Fruit fly (Drosophila melanogaster) Kc167 (cell line): ENCODE results near the gene CG10589.

Source experiments
- Myc ChIP-seq: fragments of >200 bp; optimal IDR thresholded peaks from 2 replicates; lab custom pipeline; 2017; ENCODE audit warnings: missing external identifiers
- Sin3A ChIP-seq: fragments of >200 bp; optimal IDR thresholded peaks from 2 replicates; lab custom pipeline; 2018; ENCODE audit warnings: missing external identifiers
- h ChIP-seq: fragments of >200 bp; optimal IDR thresholded peaks from 3 replicates; lab custom pipeline; 2018; ENCODE audit warnings: missing external identifiers
- insv ChIP-seq: fragments of >200 bp; optimal IDR thresholded peaks from 3 replicates; lab custom pipeline; 2018; ENCODE audit warnings: missing external identifiers
- psq ChIP-seq: fragments of >200 bp; optimal IDR thresholded peaks from 2 replicates; lab custom pipeline; 2017; ENCODE audit warnings: missing external identifiers
- ttk ChIP-seq: sonication (Bioruptor generic); optimal IDR thresholded peaks from 2 replicates; lab custom pipeline; 2017; ENCODE audit warnings: missing external identifiers

CG10589 gene

DNA sequence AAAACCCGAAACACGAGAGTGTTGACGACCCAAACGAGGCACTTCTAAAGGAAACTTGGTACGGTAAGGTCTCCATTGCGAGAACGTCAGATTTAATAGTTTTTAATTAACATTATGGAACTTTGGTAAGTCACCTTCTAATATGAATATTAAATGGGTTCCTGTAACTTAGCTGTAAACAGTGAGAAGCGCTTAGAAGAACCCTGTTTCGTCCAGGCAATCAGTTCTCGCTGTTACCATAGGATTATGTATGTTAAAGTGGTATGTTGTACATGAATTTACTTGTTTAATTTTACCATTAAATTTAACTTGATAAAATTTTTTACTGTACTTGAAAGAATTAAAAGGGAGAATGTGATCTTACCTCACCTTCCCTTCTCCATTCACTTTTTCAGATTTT lies 5.8 kb upstream of the CG10589 start:
- TF ChIP-seq Sin3A (no peak), psq (lab: Kevin White, UChicago) (no peak), insv (lab: Kevin White, UChicago) (no peak), ttk (no peak), h (lab: Kevin White, UChicago) (no peak), Myc (lab: Kevin White, UChicago) (no peak)

- no peak for TF ChIP-seq h (lab: Kevin White, UChicago)
- no peak for TF ChIP-seq Myc (lab: Kevin White, UChicago)
- no peak for TF ChIP-seq insv (lab: Kevin White, UChicago)
- TF ChIP-seq ttk = no peak
- TF ChIP-seq psq (lab: Kevin White, UChicago) = no peak
- no peak for TF ChIP-seq Sin3A
These were observed 5.3 kb upstream of the CG10589 start for dm6 chr3L:20922279-20922830.

- TF ChIP-seq Myc (lab: Kevin White, UChicago) = no peak
- TF ChIP-seq ttk = no peak
- TF ChIP-seq Sin3A = no peak
- TF ChIP-seq insv (lab: Kevin White, UChicago) = no peak
- TF ChIP-seq psq (lab: Kevin White, UChicago) = no peak
- no peak for TF ChIP-seq h (lab: Kevin White, UChicago)
These were observed 4.5 kb upstream of the CG10589 start for dm6 chr3L:20923030-20923591.

DNA sequence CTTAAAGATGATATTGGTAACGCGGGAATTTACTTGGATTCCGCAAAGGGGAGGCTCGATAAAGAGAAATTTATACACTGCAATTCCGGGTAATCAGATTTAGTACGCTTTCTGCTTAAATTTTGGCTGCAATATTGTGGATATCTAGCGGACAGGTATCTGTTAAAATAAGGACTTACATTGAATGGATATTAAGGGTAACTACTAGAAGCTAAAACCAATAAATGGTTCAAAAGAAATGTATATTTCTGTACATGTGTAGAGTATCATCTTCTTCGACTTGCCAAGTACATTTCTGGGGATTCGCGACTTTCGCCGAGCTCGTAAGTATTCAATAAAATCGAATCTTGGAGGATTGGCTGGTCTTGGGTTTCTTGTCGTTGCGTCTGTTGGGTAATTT lies 1.8 kb downstream of the CG10589 start:
- no peak for TF ChIP-seq insv (lab: Kevin White, UChicago)
- TF ChIP-seq Myc (lab: Kevin White, UChicago) = no peak

- TF ChIP-seq Sin3A = no peak
- no peak for TF ChIP-seq Myc (lab: Kevin White, UChicago)
- no peak for TF ChIP-seq insv (lab: Kevin White, UChicago)
- TF ChIP-seq h (lab: Kevin White, UChicago) = no peak
- no peak for TF ChIP-seq psq (lab: Kevin White, UChicago)
- no peak for TF ChIP-seq ttk
These were observed 2.6 kb downstream of the CG10589 start for dm6 chr3L:20930059-20930785.

dm6 chr3L:20931510-20931909 lies 3.9 kb downstream of the CG10589 start:
- TF ChIP-seq psq (lab: Kevin White, UChicago) = no peak
- TF ChIP-seq Sin3A = no peak
- no peak for TF ChIP-seq h (lab: Kevin White, UChicago)
- TF ChIP-seq ttk = no peak

dm6 chr3L:20932556-20932955 lies 4.9 kb downstream of the CG10589 start:
- TF ChIP-seq psq (lab: Kevin White, UChicago) = no peak
- TF ChIP-seq ttk = no peak
- no peak for TF ChIP-seq Sin3A
- no peak for TF ChIP-seq insv (lab: Kevin White, UChicago)
- TF ChIP-seq h (lab: Kevin White, UChicago) = no peak
- no peak for TF ChIP-seq Myc (lab: Kevin White, UChicago)

- TF ChIP-seq Myc (lab: Kevin White, UChicago) = no peak
- no peak for TF ChIP-seq h (lab: Kevin White, UChicago)
- no peak for TF ChIP-seq insv (lab: Kevin White, UChicago)
- no peak for TF ChIP-seq ttk
- TF ChIP-seq psq (lab: Kevin White, UChicago) = no peak
- TF ChIP-seq Sin3A = no peak
These were observed 6.1 kb downstream of the CG10589 start for dm6 chr3L:20933706-20934105.

DNA sequence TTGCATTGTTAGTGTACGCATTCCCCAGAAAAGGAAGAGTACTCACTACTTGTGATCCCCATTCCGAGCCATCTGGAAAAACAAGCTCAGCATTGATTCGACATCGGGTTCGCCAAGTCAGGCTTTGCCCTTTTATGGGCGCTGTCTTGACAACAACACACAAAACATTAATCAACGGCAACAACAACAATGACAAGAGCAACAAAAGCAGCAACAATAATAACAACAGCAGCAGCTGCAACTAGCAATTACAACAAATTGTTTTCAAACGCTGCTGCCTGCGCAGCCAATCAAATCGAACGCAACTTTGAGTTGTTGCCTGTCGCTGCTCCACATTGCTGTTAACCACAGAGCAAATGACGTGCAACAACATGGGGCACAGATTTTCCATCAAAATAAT lies 14.4 kb downstream of the CG10589 start:
- TF ChIP-seq ttk (no peak), h (lab: Kevin White, UChicago) (no peak), Sin3A (no peak), Myc (lab: Kevin White, UChicago) (no peak), psq (lab: Kevin White, UChicago) (no peak)

DNA sequence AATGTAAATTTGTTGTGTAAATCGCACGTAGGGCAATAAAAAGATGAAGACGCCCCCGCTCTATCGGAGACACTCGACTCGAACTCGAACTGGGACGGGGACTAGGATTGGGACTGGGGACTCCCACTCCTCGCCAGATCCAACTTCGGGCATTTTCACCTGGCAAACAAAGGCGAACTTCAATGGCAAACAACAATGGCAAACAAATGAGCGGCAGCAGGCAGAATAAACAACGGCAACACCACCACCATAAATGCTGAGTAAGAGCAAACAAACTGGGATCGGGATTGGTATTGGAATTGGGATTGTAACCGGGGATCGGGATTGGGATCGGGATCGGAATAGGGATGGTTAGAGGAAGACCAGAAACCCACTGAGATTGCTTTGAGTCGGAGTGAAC lies 16.6 kb downstream of the CG10589 start:
- TF ChIP-seq Sin3A (no peak), Myc (lab: Kevin White, UChicago) (no peak), ttk (no peak), insv (lab: Kevin White, UChicago) (no peak), h (lab: Kevin White, UChicago) (no peak), psq (lab: Kevin White, UChicago) (no peak)

DNA sequence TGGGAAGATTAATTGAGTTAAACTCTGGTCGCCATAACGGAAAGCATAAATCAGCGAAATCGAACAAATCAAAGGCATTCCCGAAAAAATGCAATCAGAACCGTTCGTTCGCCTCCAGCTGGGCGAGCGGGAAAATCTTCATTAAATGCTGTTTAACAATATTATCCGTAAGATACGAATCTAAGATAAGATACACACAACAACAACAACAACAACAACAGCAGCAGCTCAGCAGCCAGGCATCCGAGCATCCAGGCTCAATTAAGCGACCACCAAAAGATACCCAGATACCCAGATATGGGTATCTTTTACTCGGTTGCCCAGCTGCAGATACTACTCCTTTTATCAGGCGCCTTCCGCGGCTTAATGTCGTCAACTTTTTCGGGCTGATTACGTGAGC lies 18.4 kb downstream of the CG10589 start:
- no peak for TF ChIP-seq h (lab: Kevin White, UChicago)
- TF ChIP-seq Sin3A = no peak
- TF ChIP-seq ttk = no peak
- no peak for TF ChIP-seq psq (lab: Kevin White, UChicago)
- no peak for TF ChIP-seq insv (lab: Kevin White, UChicago)
- no peak for TF ChIP-seq Myc (lab: Kevin White, UChicago)

dm6 chr3L:20946944-20947343 lies 19.3 kb downstream of the CG10589 start:
- no peak for TF ChIP-seq Myc (lab: Kevin White, UChicago)
- TF ChIP-seq h (lab: Kevin White, UChicago) = no peak
- no peak for TF ChIP-seq psq (lab: Kevin White, UChicago)
- TF ChIP-seq Sin3A = no peak
- TF ChIP-seq insv (lab: Kevin White, UChicago) = no peak
- no peak for TF ChIP-seq ttk
